Worm (Caenorhabditis elegans) whole organism, L4 larva: ENCODE measurements around the gene fut-8.

Experiments used
- F26F4.8 ChIP-seq: fragments of 200-800 bp; sonication (Bioruptor generic); conservative IDR thresholded peaks from 2 replicates; pipeline ENCODE4 v1.3.6; 2022; ENCODE audit warnings: missing genetic modification characterization, missing compliant biosample characterization
- F37D6.2 ChIP-seq: sonication (generic microtip); optimal IDR thresholded peaks from 2 replicates; lab custom pipeline; 2016; ENCODE audit warnings: mild to moderate bottlenecking, missing genetic modification characterization, missing compliant biosample characterization
- Y48G9A.11 ChIP-seq: fragments of 200-800 bp; sonication (Bioruptor generic); IDR thresholded peaks from 2 replicates; pipeline ENCODE4 v1.3.6; 2022; ENCODE audit warnings: missing genetic modification reagents, missing genetic modification characterization, missing compliant biosample characterization
- Y5F2A.4 ChIP-seq: fragments of 200-800 bp; sonication (Bioruptor generic); optimal IDR thresholded peaks from 2 replicates; lab custom pipeline; 2018; ENCODE audit warnings: mild to moderate bottlenecking, missing genetic modification characterization, missing compliant biosample characterization
- Y75B8A.6 ChIP-seq: fragments of 200-800 bp; sonication (Bioruptor generic); IDR thresholded peaks from 2 replicates; pipeline ENCODE4 v1.3.6; 2022; ENCODE audit warnings: missing genetic modification reagents, missing genetic modification characterization, missing compliant biosample characterization
- aly-2 ChIP-seq: sonication (generic microtip); optimal IDR thresholded peaks from 2 replicates; lab custom pipeline; 2018; ENCODE audit warnings: missing biosample characterization, missing genetic modification characterization
- ama-1 ChIP-seq: fragments of 150-350 bp; optimal IDR thresholded peaks from 2 replicates; lab custom pipeline; 2014; ENCODE audit warnings: inconsistent platforms, mixed read lengths
- arid-1 ChIP-seq: fragments of 200-800 bp; sonication (Bioruptor generic); conservative IDR thresholded peaks from 2 replicates; pipeline ENCODE4 v1.3.6; 2022; ENCODE audit warnings: missing genetic modification reagents, missing genetic modification characterization, missing compliant biosample characterization
- ceh-28 ChIP-seq: fragments of 150-350 bp; optimal IDR thresholded peaks from 2 replicates; lab custom pipeline; 2014; ENCODE audit warnings: missing biosample characterization, missing genetic modification reagents, missing genetic modification characterization
- ceh-44 ChIP-seq: fragments of 200-800 bp; sonication (Bioruptor generic); IDR thresholded peaks from 2 replicates; pipeline ENCODE4 v1.3.6; 2022; ENCODE audit warnings: missing genetic modification reagents, missing genetic modification characterization, missing compliant biosample characterization
- ceh-62 ChIP-seq: sonication (generic microtip); optimal IDR thresholded peaks from 2 replicates; lab custom pipeline; 2017; ENCODE audit warnings: missing biosample characterization, missing genetic modification characterization
- ceh-82 ChIP-seq: sonication (generic microtip); optimal IDR thresholded peaks from 2 replicates; lab custom pipeline; 2017; ENCODE audit warnings: missing biosample characterization, missing genetic modification characterization
- ces-1 ChIP-seq: fragments of 150-350 bp; sonication (generic microtip); optimal IDR thresholded peaks from 4 replicates; lab custom pipeline; 2014; ENCODE audit warnings: missing biosample characterization, missing genetic modification reagents, missing genetic modification characterization
- ctbp-1 ChIP-seq: fragments of 200-800 bp; sonication (Bioruptor generic); IDR thresholded peaks from 2 replicates; pipeline ENCODE4 v1.3.6; 2022; ENCODE audit warnings: missing genetic modification reagents, missing genetic modification characterization, missing compliant biosample characterization
- daf-12 ChIP-seq: fragments of 150-350 bp; optimal IDR thresholded peaks from 2 replicates; lab custom pipeline; 2014; ENCODE audit warnings: missing biosample characterization, missing genetic modification reagents, missing genetic modification characterization
- daf-8 ChIP-seq: fragments of 200-800 bp; sonication (Bioruptor generic); IDR thresholded peaks from 2 replicates; pipeline ENCODE4 v1.3.6; 2022; ENCODE audit warnings: missing genetic modification characterization, missing compliant biosample characterization
- dmd-6 ChIP-seq: fragments of 200-800 bp; sonication (Bioruptor generic); IDR thresholded peaks from 2 replicates; pipeline ENCODE4 v1.3.6; 2022; ENCODE audit warnings: missing genetic modification reagents, missing genetic modification characterization, missing compliant biosample characterization
- dmd-8 ChIP-seq: fragments of 200-800 bp; sonication (Bioruptor generic); IDR thresholded peaks from 2 replicates; pipeline ENCODE4 v1.3.6; 2022; ENCODE audit warnings: missing genetic modification characterization, missing compliant biosample characterization
- dpl-1 ChIP-seq: fragments of 150-350 bp; optimal IDR thresholded peaks from 2 replicates; lab custom pipeline; 2014; ENCODE audit warnings: missing biosample characterization, missing genetic modification reagents, missing genetic modification characterization
- dve-1 ChIP-seq: sonication (generic microtip); optimal IDR thresholded peaks from 2 replicates; lab custom pipeline; 2017; ENCODE audit warnings: antibody characterized with exemption, mild to moderate bottlenecking, missing genetic modification characterization, missing compliant biosample characterization; ENCODE audit not compliant: insufficient read depth
- egl-43 ChIP-seq: fragments of 200-800 bp; sonication (Bioruptor generic); IDR thresholded peaks from 2 replicates; pipeline ENCODE4 v1.3.6; 2022; ENCODE audit warnings: missing genetic modification reagents, missing genetic modification characterization, missing compliant biosample characterization
- fkh-10 ChIP-seq: fragments of 150-350 bp; optimal IDR thresholded peaks from 2 replicates; lab custom pipeline; 2014; ENCODE audit warnings: missing biosample characterization, missing genetic modification reagents, missing genetic modification characterization
- fos-1 ChIP-seq: fragments of 150-350 bp; optimal IDR thresholded peaks from 2 replicates; lab custom pipeline; 2014; ENCODE audit warnings: missing biosample characterization, missing genetic modification characterization
- gei-8 ChIP-seq: fragments of 200-800 bp; sonication (Bioruptor generic); optimal IDR thresholded peaks from 2 replicates; lab custom pipeline; 2018; ENCODE audit warnings: mild to moderate bottlenecking, missing genetic modification characterization, missing compliant biosample characterization
- hif-1 ChIP-seq, 2 experiments: sonication (generic microtip); optimal IDR thresholded peaks; 2 replicates each; lab custom pipeline; 2016 to 2017; ENCODE audit warnings: missing compliant biosample characterization in 2 of 2, missing genetic modification characterization in 2 of 2, missing genetic modification reagents in 2 of 2, missing genotype in 2 of 2, mild to moderate bottlenecking in 1 of 2
- hlh-11 ChIP-seq: fragments of 200-800 bp; sonication (Bioruptor generic); optimal IDR thresholded peaks from 2 replicates; lab custom pipeline; 2018; ENCODE audit warnings: mild to moderate bottlenecking, missing genetic modification characterization, missing compliant biosample characterization
- hlh-30 ChIP-seq: sonication (generic microtip); optimal IDR thresholded peaks from 2 replicates; lab custom pipeline; 2017; ENCODE audit warnings: antibody characterized with exemption, mild to moderate bottlenecking, missing genetic modification characterization, missing compliant biosample characterization; ENCODE audit not compliant: insufficient read depth
- lin-15B ChIP-seq: fragments of 150-350 bp; sonication (generic microtip); optimal IDR thresholded peaks from 3 replicates; lab custom pipeline; 2014; ENCODE audit warnings: missing biosample characterization, missing genetic modification characterization
- lin-29 ChIP-seq: fragments of 200-800 bp; sonication (Bioruptor generic); IDR thresholded peaks from 2 replicates; pipeline ENCODE4 v1.3.6; 2022; ENCODE audit warnings: missing genetic modification reagents, missing genetic modification characterization, missing compliant biosample characterization
- lin-38 ChIP-seq: fragments of 200-800 bp; sonication (Bioruptor generic); IDR thresholded peaks from 2 replicates; pipeline ENCODE4 v1.3.6; 2022; ENCODE audit warnings: missing genetic modification reagents, missing genetic modification characterization, missing compliant biosample characterization
- lir-3 ChIP-seq: sonication (generic microtip); optimal IDR thresholded peaks from 2 replicates; lab custom pipeline; 2016; ENCODE audit warnings: mild to moderate bottlenecking, missing genetic modification characterization, missing compliant biosample characterization
- madf-5 ChIP-seq, 2 experiments: fragments of 200-800 bp; sonication (Bioruptor generic); IDR thresholded peaks; 2 replicates each; pipeline ENCODE4 v1.3.6; 2022; ENCODE audit warnings: missing compliant biosample characterization in 2 of 2, missing genetic modification characterization in 2 of 2
- mxl-2 ChIP-seq: fragments of 200-800 bp; sonication (Bioruptor generic); conservative IDR thresholded peaks from 2 replicates; pipeline ENCODE4 v1.3.6; 2022; ENCODE audit warnings: missing genetic modification reagents, missing genetic modification characterization, missing compliant biosample characterization
- mxl-3 ChIP-seq: fragments of 200-800 bp; sonication (Bioruptor generic); optimal IDR thresholded peaks from 2 replicates; lab custom pipeline; 2018; ENCODE audit warnings: mild to moderate bottlenecking, missing genetic modification characterization, missing compliant biosample characterization
- nhr-10 ChIP-seq: fragments of 150-350 bp; optimal IDR thresholded peaks from 2 replicates; lab custom pipeline; 2014; ENCODE audit warnings: missing biosample characterization, missing genetic modification characterization
- nhr-102 ChIP-seq: sonication (generic microtip); optimal IDR thresholded peaks from 2 replicates; lab custom pipeline; 2016; ENCODE audit warnings: mild to moderate bottlenecking, missing genetic modification characterization, moderate library complexity, missing compliant biosample characterization
- nhr-11 ChIP-seq: fragments of 150-350 bp; optimal IDR thresholded peaks from 2 replicates; lab custom pipeline; 2014; ENCODE audit warnings: missing biosample characterization, missing genetic modification characterization
- nhr-25 ChIP-seq: sonication (generic microtip); optimal IDR thresholded peaks from 2 replicates; lab custom pipeline; 2017; ENCODE audit warnings: missing genetic modification characterization, mild to moderate bottlenecking, missing compliant biosample characterization, antibody characterized with exemption, moderate library complexity, borderline replicate concordance; ENCODE audit not compliant: insufficient read depth
- nhr-41 ChIP-seq: fragments of 200-800 bp; sonication (Bioruptor generic); IDR thresholded peaks from 2 replicates; pipeline ENCODE4 v1.3.6; 2022; ENCODE audit warnings: missing genetic modification reagents, missing genetic modification characterization, missing compliant biosample characterization
- nhr-42 ChIP-seq: fragments of 200-800 bp; sonication (Bioruptor generic); IDR thresholded peaks from 2 replicates; pipeline ENCODE4 v1.3.6; 2022; ENCODE audit warnings: missing genetic modification characterization, missing compliant biosample characterization
- php-3 ChIP-seq: fragments of 200-800 bp; sonication (Bioruptor generic); IDR thresholded peaks from 2 replicates; pipeline ENCODE4 v1.3.6; 2022; ENCODE audit warnings: missing genetic modification reagents, missing genetic modification characterization, missing compliant biosample characterization
- rbr-2 ChIP-seq: sonication (generic microtip); optimal IDR thresholded peaks from 2 replicates; lab custom pipeline; 2016; ENCODE audit warnings: missing genotype, missing genetic modification characterization, missing compliant biosample characterization
- snpc-1.2 ChIP-seq: fragments of 200-800 bp; sonication (Bioruptor generic); IDR thresholded peaks from 2 replicates; pipeline ENCODE4 v1.3.6; 2022; ENCODE audit warnings: missing genetic modification reagents, missing genetic modification characterization, missing compliant biosample characterization
- snpc-4 ChIP-seq: fragments of 150-350 bp; optimal IDR thresholded peaks from 2 replicates; lab custom pipeline; 2014; ENCODE audit warnings: missing biosample characterization, missing genetic modification characterization
- unc-39 ChIP-seq: sonication (generic microtip); optimal IDR thresholded peaks from 2 replicates; lab custom pipeline; 2017; ENCODE audit warnings: missing biosample characterization, missing genetic modification characterization
- unc-62 ChIP-seq, 3 experiments: fragments of 150-350 bp in 1 of 3; sonication (generic microtip); optimal IDR thresholded peaks in 2 of 3; peaks in 1 of 3; 1 replicate in 1 of 3; 2 replicates in 2 of 3; lab custom pipeline; 2014 to 2017; ENCODE audit warnings: missing biosample characterization in 3 of 3, missing genetic modification characterization in 3 of 3, missing genetic modification reagents in 3 of 3, missing genotype in 1 of 3
- zfp-2 ChIP-seq: sonication (generic microtip); optimal IDR thresholded peaks from 2 replicates; lab custom pipeline; 2016; ENCODE audit warnings: mild to moderate bottlenecking, missing genetic modification characterization, missing compliant biosample characterization
- zip-2 ChIP-seq: fragments of 150-350 bp; optimal IDR thresholded peaks from 2 replicates; lab custom pipeline; 2014; ENCODE audit warnings: missing biosample characterization, missing genetic modification characterization
- ztf-7 ChIP-seq: fragments of 150-350 bp; optimal IDR thresholded peaks from 2 replicates; lab custom pipeline; 2014; ENCODE audit warnings: missing biosample characterization, missing genetic modification characterization

The fut-8 gene

DNA sequence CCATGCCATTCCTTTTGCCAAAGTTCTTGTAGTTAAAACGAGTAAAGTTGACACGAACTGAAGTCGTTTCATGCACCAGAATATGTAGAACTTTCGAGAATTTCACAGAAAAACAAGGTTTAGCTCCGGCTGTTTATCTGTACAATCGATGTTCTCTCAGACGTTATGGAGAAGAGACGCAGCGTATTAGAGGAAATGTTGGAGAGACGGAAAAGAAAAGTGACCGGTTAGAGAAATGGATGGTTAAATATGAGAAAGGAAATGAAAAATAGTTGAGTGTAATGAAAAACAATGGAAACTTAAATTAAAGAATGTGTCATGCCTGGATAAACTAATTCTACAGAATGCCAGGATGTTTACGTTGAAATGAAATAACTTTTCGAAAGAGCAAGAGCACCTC is 26.6 kb downstream of the fut-8 start, which contains the start of gene pcm-1 (continued):
- no peak for TF ChIP-seq nhr-25
- no peak for TF ChIP-seq php-3 (GFP tag; lab: Robert Waterston, UW)
- no peak for TF ChIP-seq unc-39 (tag; lab: Kevin White, UChicago)
- no peak for TF ChIP-seq dmd-6
- no peak for TF ChIP-seq aly-2 (tag; lab: Kevin White, UChicago)
- TF ChIP-seq hif-1 (tag; optimal IDR thresholded peaks at IDR 0.05; lab: Kevin White, UChicago), result no peak
- no peak for TF ChIP-seq lir-3 (tag; lab: Kevin White, UChicago)
- peak in 1 of 2 experiments; percentile 97 for TF ChIP-seq unc-62 (GFP tag; optimal IDR thresholded peaks at IDR 0.05 in 1 of 2; lab: Kevin White, UChicago)
- no peak for TF ChIP-seq unc-62 (tag; optimal IDR thresholded peaks at IDR 0.05; lab: Kevin White, UChicago)
- TF ChIP-seq dpl-1 (GFP tag; lab: Kevin White, UChicago), result no peak
- TF ChIP-seq ceh-44 (GFP tag; lab: Robert Waterston, UW), result no peak
- TF ChIP-seq F37D6.2 (tag; lab: Kevin White, UChicago), result no peak
- no peak for TF ChIP-seq Y75B8A.6 (GFP tag; lab: Robert Waterston, UW)
- peak; percentile 5 for TF ChIP-seq rbr-2
- no peak for TF ChIP-seq gei-8
- TF ChIP-seq dve-1 (tag; lab: Kevin White, UChicago), result no peak
- TF ChIP-seq ztf-7 (tag; lab: Kevin White, UChicago), result no peak

DNA sequence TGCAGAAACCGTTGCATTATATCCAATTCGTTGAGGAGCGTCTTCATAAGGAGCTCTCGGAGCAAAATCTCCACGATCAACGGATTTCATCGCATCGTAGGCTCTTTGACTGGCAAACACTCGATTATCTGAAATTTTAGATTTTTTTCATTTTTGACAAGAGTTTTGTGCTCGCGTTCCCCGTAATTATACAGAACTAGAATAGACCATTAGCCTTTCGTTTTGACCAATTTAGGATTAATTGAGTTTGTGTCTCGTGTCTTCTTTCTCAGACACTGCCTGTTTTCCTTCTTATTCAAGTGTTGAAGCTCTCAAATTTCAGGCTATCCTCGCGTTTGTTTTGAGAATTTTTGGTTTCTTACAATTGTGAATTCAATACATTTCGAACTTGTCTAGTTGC is 27.2 kb downstream of the fut-8 start:
- TF ChIP-seq hlh-11 (tag; lab: Kevin White, UChicago) (no peak), egl-43 (GFP tag; lab: Robert Waterston, UW) (no peak), Y5F2A.4 (GFP tag; lab: Kevin White, UChicago) (no peak), zip-2 (tag; lab: Kevin White, UChicago) (no peak), lin-29 (GFP tag; lab: Robert Waterston, UW) (no peak), nhr-11 (tag; lab: Kevin White, UChicago) (no peak), zfp-2 (tag; lab: Kevin White, UChicago) (no peak), nhr-10 (tag; lab: Kevin White, UChicago) (no peak), mxl-3 (no peak), nhr-41 (no peak), ceh-62 (tag; lab: Kevin White, UChicago) (no peak), ceh-28 (tag; lab: Kevin White, UChicago) (no peak), fos-1 (tag; lab: Kevin White, UChicago) (no peak), lir-3 (tag; lab: Kevin White, UChicago) (no peak), lin-38 (GFP tag; lab: Robert Waterston, UW) (no peak)

DNA sequence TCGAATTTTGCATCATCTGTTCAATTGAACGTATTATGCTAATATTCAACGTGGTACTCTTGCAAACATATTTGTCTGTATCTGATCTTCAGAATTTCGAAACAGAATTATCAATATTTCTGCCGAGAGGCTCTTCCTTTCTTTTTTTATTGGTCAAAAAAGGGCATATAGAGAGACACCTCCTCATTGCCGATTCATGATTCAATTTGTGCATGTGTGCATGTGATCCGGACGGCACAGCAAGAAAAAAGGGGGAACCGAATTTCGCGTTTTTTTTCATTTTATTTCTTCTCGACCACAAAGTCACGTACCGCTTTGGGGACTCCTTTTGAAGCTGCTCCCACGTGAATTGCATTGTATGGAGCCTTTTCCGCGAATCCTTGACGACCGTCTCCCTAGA is 28.8 kb downstream of the fut-8 start, which contains the start of gene mcp-1:
Gene mcp-1, plus strand, starts transcription at position 292 of the 400 bp plus-strand sequence.
- TF ChIP-seq hlh-30 (tag; lab: Kevin White, UChicago), result peak; percentile 44
- TF ChIP-seq nhr-42, result no peak
- no peak for TF ChIP-seq Y5F2A.4 (GFP tag; lab: Kevin White, UChicago)
- TF ChIP-seq daf-8 (GFP tag; lab: Robert Waterston, UW), result no peak
- TF ChIP-seq egl-43 (GFP tag; lab: Robert Waterston, UW), result no peak
- no peak for TF ChIP-seq Y48G9A.11 (GFP tag; lab: Robert Waterston, UW)
- TF ChIP-seq lin-38 (GFP tag; lab: Robert Waterston, UW), result no peak
- no peak for TF ChIP-seq ceh-82 (tag; lab: Kevin White, UChicago)
- TF ChIP-seq daf-12 (tag; lab: Kevin White, UChicago), result no peak
- no peak for TF ChIP-seq mxl-2 (GFP tag; lab: Robert Waterston, UW)
- peak; percentile 33; the same call in 1 of the 2 replicates for TF ChIP-seq ctbp-1 (GFP tag; lab: Robert Waterston, UW)
- TF ChIP-seq ces-1 (GFP tag; lab: Kevin White, UChicago), result peak; percentile 67
- no peak for TF ChIP-seq snpc-4 (tag; lab: Kevin White, UChicago)
- TF ChIP-seq lin-15B (tag; lab: Kevin White, UChicago), result no peak
- TF ChIP-seq snpc-1.2, result no peak
- no peak for TF ChIP-seq madf-5 (GFP tag; IDR thresholded peaks at IDR 0.05; lab: Robert Waterston, UW)
- TF ChIP-seq nhr-102 (tag; lab: Kevin White, UChicago), result no peak
- TF ChIP-seq arid-1, result no peak
- TF ChIP-seq ama-1 (lab: Kevin White, UChicago), result no peak
- TF ChIP-seq hif-1 (tag; optimal IDR thresholded peaks at IDR 0.05; lab: Kevin White, UChicago), result peak in 1 of 2 experiments; percentile 49
- peak; percentile 81 for TF ChIP-seq fkh-10
- no peak for TF ChIP-seq F26F4.8 (GFP tag; lab: Robert Waterston, UW)
- no peak for TF ChIP-seq dmd-8 (GFP tag; lab: Robert Waterston, UW)
- no peak for TF ChIP-seq lin-29 (GFP tag; lab: Robert Waterston, UW)
